Worm (Caenorhabditis elegans) whole organism, L1 larva: ENCODE data around the gene irld-2.

Source experiments
- aly-2 ChIP-seq: fragments of 150-350 bp; optimal IDR thresholded peaks from 2 replicates; lab custom pipeline; 2014; ENCODE audit warnings: missing biosample characterization, missing genetic modification characterization
- ceh-82 ChIP-seq, 3 experiments: fragments of 150-350 bp in 1 of 3; sonication (generic microtip) in 2 of 3; optimal IDR thresholded peaks; 2 replicates each; lab custom pipeline; 2014 to 2017; ENCODE audit warnings: missing biosample characterization in 3 of 3, missing genetic modification characterization in 3 of 3
- ces-1 ChIP-seq: fragments of 150-350 bp; optimal IDR thresholded peaks from 2 replicates; lab custom pipeline; 2014; ENCODE audit warnings: missing biosample characterization, missing genetic modification reagents, missing genetic modification characterization
- efl-3 ChIP-seq: fragments of 200-800 bp; sonication (Bioruptor generic); optimal IDR thresholded peaks from 2 replicates; lab custom pipeline; 2018; ENCODE audit warnings: mild to moderate bottlenecking, missing genetic modification characterization, missing compliant biosample characterization
- jun-1 ChIP-seq: fragments of 150-350 bp; optimal IDR thresholded peaks from 2 replicates; lab custom pipeline; 2014; ENCODE audit warnings: missing biosample characterization, missing genetic modification reagents, missing genetic modification characterization
- lin-39 ChIP-seq: fragments of 150-350 bp; optimal IDR thresholded peaks from 2 replicates; lab custom pipeline; 2014; ENCODE audit warnings: missing biosample characterization, missing genetic modification reagents, missing genetic modification characterization
- mdl-1 ChIP-seq, 2 experiments: fragments of 150-350 bp; optimal IDR thresholded peaks; 2 replicates each; lab custom pipeline; 2014 to 2017; ENCODE audit warnings: missing biosample characterization in 2 of 2, missing genetic modification characterization in 2 of 2, inconsistent platforms in 1 of 2
- nhr-85 ChIP-seq: sonication (generic microtip); peaks from one replicate; lab custom pipeline; 2016; ENCODE audit warnings: missing genetic modification characterization, inconsistent platforms, missing compliant biosample characterization
- pag-3 ChIP-seq: sonication (generic microtip); optimal IDR thresholded peaks from 2 replicates; lab custom pipeline; 2017; ENCODE audit warnings: missing genetic modification characterization, mild to moderate bottlenecking, missing compliant biosample characterization, antibody characterized with exemption, borderline replicate concordance; ENCODE audit not compliant: insufficient read depth
- pqm-1 ChIP-seq: sonication (generic microtip); optimal IDR thresholded peaks from 3 replicates; lab custom pipeline; 2017; ENCODE audit warnings: missing biosample characterization, missing genetic modification characterization
- snpc-4 ChIP-seq: fragments of 150-350 bp; optimal IDR thresholded peaks from 2 replicates; lab custom pipeline; 2014; ENCODE audit warnings: missing biosample characterization, missing genetic modification characterization
- sptf-1 ChIP-seq: fragments of 150-350 bp; optimal IDR thresholded peaks from 2 replicates; lab custom pipeline; 2014; ENCODE audit warnings: missing biosample characterization, missing genetic modification characterization
- unc-62 ChIP-seq: fragments of 150-350 bp; optimal IDR thresholded peaks from 2 replicates; lab custom pipeline; 2014; ENCODE audit warnings: missing biosample characterization, missing genetic modification reagents, missing genetic modification characterization
- vab-15 ChIP-seq: sonication (generic microtip); optimal IDR thresholded peaks from 2 replicates; lab custom pipeline; 2017; ENCODE audit warnings: missing genotype, mild to moderate bottlenecking, missing genetic modification characterization, missing compliant biosample characterization

DNA sequence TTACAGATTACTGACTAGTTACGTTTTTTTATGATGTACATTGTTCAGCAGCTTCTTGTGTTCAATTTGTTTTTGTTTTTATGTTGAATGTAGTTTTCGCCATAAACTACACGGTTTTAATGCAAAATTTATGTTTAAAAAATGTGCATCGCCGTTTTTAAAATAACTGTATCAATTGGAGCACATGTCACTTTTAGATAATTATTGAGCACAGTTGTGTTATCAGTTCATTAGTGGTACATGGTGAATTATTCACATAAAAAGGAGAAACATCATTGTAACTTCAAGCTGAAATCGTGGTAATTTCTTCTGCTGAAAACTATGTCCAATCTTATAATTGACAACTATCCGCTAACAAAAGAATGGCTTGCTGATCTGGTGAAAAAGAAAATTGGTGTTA, 17.4 kb upstream of the irld-2 start:
- no peak for TF ChIP-seq efl-3 (GFP tag; lab: Kevin White, UChicago)
- no peak for TF ChIP-seq jun-1
- no peak for TF ChIP-seq snpc-4 (tag; lab: Kevin White, UChicago)
- TF ChIP-seq unc-62 (GFP tag; lab: Kevin White, UChicago): no peak
- no peak for TF ChIP-seq pag-3 (tag; lab: Kevin White, UChicago)
- TF ChIP-seq vab-15 (tag; lab: Kevin White, UChicago): no peak
- TF ChIP-seq aly-2 (tag; lab: Kevin White, UChicago): no peak
- TF ChIP-seq ceh-82 (tag; optimal IDR thresholded peaks at IDR 0.05; lab: Kevin White, UChicago): no peak
- TF ChIP-seq ces-1 (GFP tag; lab: Kevin White, UChicago): no peak
- TF ChIP-seq pqm-1: no peak
- TF ChIP-seq lin-39 (tag; lab: Kevin White, UChicago): no peak
- no peak for TF ChIP-seq mdl-1 (tag; optimal IDR thresholded peaks at IDR 0.05; lab: Kevin White, UChicago)
- TF ChIP-seq sptf-1: no peak
- no peak for TF ChIP-seq nhr-85
